Worm (Caenorhabditis elegans) whole organism, mixed stage, embryonic: ENCODE data around the gene egl-27.

Experiments
- M03D4.4 ChIP-seq: sonication (generic microtip); optimal IDR thresholded peaks from 2 replicates; lab custom pipeline; 2017; ENCODE audit warnings: mild to moderate bottlenecking, missing genetic modification characterization, missing compliant biosample characterization
- bed-3 ChIP-seq: fragments of 200-800 bp; sonication (Bioruptor generic); optimal IDR thresholded peaks from 3 replicates; lab custom pipeline; 2018; ENCODE audit warnings: mild to moderate bottlenecking, missing genetic modification characterization, moderate library complexity, missing compliant biosample characterization
- blmp-1 ChIP-seq: fragments of 150-350 bp; optimal IDR thresholded peaks from 2 replicates; lab custom pipeline; 2014; ENCODE audit warnings: missing biosample characterization, missing genetic modification characterization
- ceh-39 ChIP-seq: fragments of 150-350 bp; optimal IDR thresholded peaks from 2 replicates; lab custom pipeline; 2014; ENCODE audit warnings: missing biosample characterization, missing genetic modification characterization
- ceh-43 ChIP-seq: fragments of 200-800 bp; sonication (Bioruptor generic); optimal IDR thresholded peaks from 2 replicates; lab custom pipeline; 2018; ENCODE audit warnings: mild to moderate bottlenecking, missing genetic modification characterization, moderate library complexity, missing compliant biosample characterization
- ceh-83 ChIP-seq: fragments of 200-800 bp; sonication (Bioruptor generic); optimal IDR thresholded peaks from 2 replicates; lab custom pipeline; 2018; ENCODE audit warnings: mild to moderate bottlenecking, missing genetic modification characterization, missing compliant biosample characterization
- ces-1 ChIP-seq: fragments of 150-350 bp; optimal IDR thresholded peaks from 2 replicates; lab custom pipeline; 2014; ENCODE audit warnings: missing biosample characterization, missing genetic modification reagents, missing genetic modification characterization
- cnd-1 ChIP-seq: fragments of 200-800 bp; sonication (Bioruptor generic); optimal IDR thresholded peaks from 2 replicates; lab custom pipeline; 2018; ENCODE audit warnings: mild to moderate bottlenecking, missing genetic modification characterization, missing compliant biosample characterization
- drap-1 ChIP-seq: fragments of 200-800 bp; sonication (Bioruptor generic); optimal IDR thresholded peaks from 3 replicates; lab custom pipeline; 2018; ENCODE audit warnings: mild to moderate bottlenecking, missing genetic modification characterization, missing compliant biosample characterization
- elt-1 ChIP-seq: sonication (generic microtip); optimal IDR thresholded peaks from 2 replicates; lab custom pipeline; 2017; ENCODE audit warnings: missing genetic modification characterization, mild to moderate bottlenecking, missing compliant biosample characterization, antibody characterized with exemption, moderate library complexity, borderline replicate concordance; ENCODE audit not compliant: insufficient read depth
- elt-3 ChIP-seq: fragments of 150-350 bp; optimal IDR thresholded peaks from 2 replicates; lab custom pipeline; 2014; ENCODE audit warnings: missing biosample characterization, missing genetic modification characterization
- flh-1 ChIP-seq: fragments of 200-800 bp; sonication (Bioruptor generic); optimal IDR thresholded peaks from 2 replicates; lab custom pipeline; 2018; ENCODE audit warnings: mild to moderate bottlenecking, missing genetic modification characterization, moderate library complexity, missing compliant biosample characterization
- ham-2 ChIP-seq: fragments of 200-800 bp; sonication (Bioruptor generic); optimal IDR thresholded peaks from 2 replicates; lab custom pipeline; 2018; ENCODE audit warnings: mild to moderate bottlenecking, missing genetic modification characterization, missing compliant biosample characterization
- hlh-1 ChIP-seq: fragments of 150-350 bp; optimal IDR thresholded peaks from 2 replicates; lab custom pipeline; 2014; ENCODE audit warnings: missing biosample characterization, missing genetic modification reagents, missing genetic modification characterization
- lin-13 ChIP-seq: fragments of 150-350 bp; optimal IDR thresholded peaks from 2 replicates; lab custom pipeline; 2014; ENCODE audit warnings: missing biosample characterization, missing genetic modification characterization
- lin-32 ChIP-seq: fragments of 200-800 bp; sonication (Bioruptor generic); optimal IDR thresholded peaks from 2 replicates; lab custom pipeline; 2018; ENCODE audit warnings: mild to moderate bottlenecking, missing genetic modification characterization, missing compliant biosample characterization
- lsy-2 ChIP-seq: fragments of 150-350 bp; optimal IDR thresholded peaks from 2 replicates; lab custom pipeline; 2014; ENCODE audit warnings: missing biosample characterization, missing genetic modification characterization
- mab-5 ChIP-seq: fragments of 150-350 bp; optimal IDR thresholded peaks from 2 replicates; lab custom pipeline; 2014; ENCODE audit warnings: missing biosample characterization, missing genetic modification characterization
- mep-1 ChIP-seq: fragments of 150-350 bp; optimal IDR thresholded peaks from 2 replicates; lab custom pipeline; 2017; ENCODE audit warnings: missing biosample characterization, missing genetic modification reagents, missing genetic modification characterization, inconsistent platforms
- mls-2 ChIP-seq: sonication (generic microtip); optimal IDR thresholded peaks from 2 replicates; lab custom pipeline; 2016; ENCODE audit warnings: mild to moderate bottlenecking, missing genetic modification characterization, moderate library complexity, missing compliant biosample characterization
- nhr-12 ChIP-seq: fragments of 150-350 bp; optimal IDR thresholded peaks from 2 replicates; lab custom pipeline; 2014; ENCODE audit warnings: missing biosample characterization, missing genetic modification characterization
- nhr-2 ChIP-seq: fragments of 150-350 bp; optimal IDR thresholded peaks from 2 replicates; lab custom pipeline; 2014; ENCODE audit warnings: missing biosample characterization, missing genetic modification characterization
- nhr-237 ChIP-seq: fragments of 150-350 bp; optimal IDR thresholded peaks from 2 replicates; lab custom pipeline; 2014; ENCODE audit warnings: missing biosample characterization, missing genetic modification characterization
- nhr-28 ChIP-seq: fragments of 150-350 bp; optimal IDR thresholded peaks from 2 replicates; lab custom pipeline; 2014; ENCODE audit warnings: missing biosample characterization, missing genetic modification characterization
- nhr-76 ChIP-seq: sonication (generic microtip); optimal IDR thresholded peaks from 2 replicates; lab custom pipeline; 2017; ENCODE audit warnings: missing biosample characterization, missing genetic modification characterization
- pha-4 ChIP-seq: fragments of 150-350 bp; optimal IDR thresholded peaks from 2 replicates; lab custom pipeline; 2018; ENCODE audit warnings: missing biosample characterization, missing genetic modification reagents, missing genetic modification characterization
- sem-2 ChIP-seq: fragments of 200-800 bp; sonication (Bioruptor generic); optimal IDR thresholded peaks from 2 replicates; lab custom pipeline; 2018; ENCODE audit warnings: mild to moderate bottlenecking, missing genetic modification characterization, missing compliant biosample characterization
- snpc-4 ChIP-seq: fragments of 150-350 bp; optimal IDR thresholded peaks from 2 replicates; lab custom pipeline; 2014; ENCODE audit warnings: missing biosample characterization, missing genetic modification characterization
- sptf-1 ChIP-seq: sonication (generic microtip); optimal IDR thresholded peaks from 2 replicates; lab custom pipeline; 2017; ENCODE audit warnings: mild to moderate bottlenecking, missing genetic modification characterization, moderate library complexity, missing compliant biosample characterization
- tbx-8 ChIP-seq: fragments of 200-800 bp; sonication (Bioruptor generic); optimal IDR thresholded peaks from 2 replicates; lab custom pipeline; 2018; ENCODE audit warnings: mild to moderate bottlenecking, missing genetic modification characterization, moderate library complexity, missing compliant biosample characterization
- unc-120 ChIP-seq: sonication (generic microtip); optimal IDR thresholded peaks from 2 replicates; lab custom pipeline; 2017; ENCODE audit warnings: missing genetic modification characterization, missing compliant biosample characterization; ENCODE audit not compliant: poor library complexity, severe bottlenecking
- unc-39 ChIP-seq: fragments of 150-350 bp; optimal IDR thresholded peaks from 2 replicates; lab custom pipeline; 2014; ENCODE audit warnings: missing biosample characterization, missing genetic modification characterization
- unc-62 ChIP-seq: fragments of 150-350 bp; optimal IDR thresholded peaks from 2 replicates; lab custom pipeline; 2014; ENCODE audit warnings: missing biosample characterization, missing genetic modification reagents, missing genetic modification characterization
- zip-8 ChIP-seq: fragments of 150-350 bp; optimal IDR thresholded peaks from 2 replicates; lab custom pipeline; 2014; ENCODE audit warnings: missing biosample characterization, missing genetic modification characterization
- ztf-11 ChIP-seq: fragments of 150-350 bp; optimal IDR thresholded peaks from 2 replicates; lab custom pipeline; 2014; ENCODE audit warnings: missing biosample characterization, missing genetic modification characterization

The egl-27 gene

ce11 chrII:6843211-6843610 lies 8.4 kb downstream of the egl-27 start:
- TF ChIP-seq pha-4 (no peak), hlh-1 (tag; lab: Kevin White, UChicago) (peak; percentile 84)

DNA sequence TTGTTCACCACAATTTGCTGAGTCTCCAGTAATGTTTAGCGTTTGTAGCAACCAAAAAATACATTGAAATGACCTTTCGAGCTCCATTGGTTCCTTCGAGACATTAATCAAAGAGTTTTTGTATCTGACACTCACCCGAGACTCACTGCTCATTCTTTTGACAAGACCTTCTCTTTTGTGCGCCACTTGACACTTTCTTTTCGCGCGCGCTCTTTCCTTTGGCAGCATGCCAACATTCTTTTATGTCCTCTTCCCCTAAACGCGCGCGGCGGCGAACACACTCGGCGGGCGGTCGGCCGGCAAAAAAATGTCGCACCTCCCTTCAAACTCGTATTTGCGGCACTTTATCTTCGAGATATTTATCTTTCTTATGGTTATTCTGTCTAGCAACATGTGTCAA lies 8.9 kb downstream of the egl-27 start:
- TF ChIP-seq mab-5 (tag; lab: Kevin White, UChicago) (no peak), drap-1 (peak; percentile 8)

DNA sequence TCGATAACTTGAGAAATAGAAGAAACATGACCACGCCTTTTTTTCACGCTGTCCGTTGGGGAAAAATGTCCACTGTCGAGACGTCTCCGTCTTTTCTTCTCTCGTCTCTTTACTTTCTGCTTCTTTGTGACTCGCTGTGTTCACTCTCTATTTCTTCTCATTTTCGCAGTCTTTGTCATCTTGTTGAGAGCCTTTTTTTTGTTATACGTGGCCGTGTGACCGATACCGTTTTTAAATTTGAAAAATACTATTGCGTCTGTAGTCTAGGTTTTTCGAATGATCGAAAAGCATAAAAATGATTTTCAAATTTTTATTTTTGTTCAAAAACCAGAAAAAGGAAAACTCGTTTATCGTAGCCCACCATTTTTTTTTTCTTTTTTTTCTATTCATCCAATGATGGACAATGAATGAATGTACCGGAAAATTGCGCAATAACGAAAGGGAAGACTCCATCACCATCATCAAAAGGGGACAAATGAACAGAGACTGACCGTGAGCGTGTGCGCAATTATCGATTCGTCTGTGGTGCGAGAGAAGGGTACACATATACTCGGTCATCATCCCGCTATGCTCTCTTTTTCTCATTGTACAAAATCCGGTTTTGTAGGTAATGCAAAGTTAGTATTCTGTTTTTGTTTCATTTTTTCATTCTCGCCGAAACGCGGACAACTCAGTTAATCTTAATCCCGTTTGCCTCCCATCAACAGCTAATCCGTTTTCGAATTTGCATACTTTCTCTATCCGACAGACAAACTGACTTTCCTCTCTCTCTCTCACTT lies 9.6 kb downstream of the egl-27 start:
- TF ChIP-seq ces-1 (GFP tag; lab: Kevin White, UChicago) (peak; percentile 97), flh-1 (GFP tag; lab: Kevin White, UChicago) (no peak), elt-3 (no peak), unc-62 (GFP tag; lab: Kevin White, UChicago) (no peak), unc-39 (tag; lab: Kevin White, UChicago) (no peak), sem-2 (GFP tag; lab: Kevin White, UChicago) (peak; percentile 24), nhr-2 (tag; lab: Kevin White, UChicago) (peak; percentile 34), pha-4 (no peak), drap-1 (no peak), nhr-12 (tag; lab: Kevin White, UChicago) (peak; percentile 2), ceh-39 (tag; lab: Kevin White, UChicago) (peak; percentile 17), nhr-28 (no peak), elt-1 (tag; lab: Kevin White, UChicago) (no peak), ztf-11 (tag; lab: Kevin White, UChicago) (peak; percentile 31), M03D4.4 (no peak), bed-3 (no peak), lin-32 (GFP tag; lab: Kevin White, UChicago) (no peak), unc-120 (tag; lab: Kevin White, UChicago) (no peak), hlh-1 (tag; lab: Kevin White, UChicago) (no peak), blmp-1 (no peak), tbx-8 (GFP tag; lab: Kevin White, UChicago) (no peak), cnd-1 (tag; lab: Kevin White, UChicago) (no peak), mls-2 (tag; lab: Kevin White, UChicago) (no peak), ceh-83 (no peak), ham-2 (GFP tag; lab: Kevin White, UChicago) (no peak), snpc-4 (tag; lab: Kevin White, UChicago) (no peak), lsy-2 (tag; lab: Kevin White, UChicago) (no peak), nhr-237 (tag; lab: Kevin White, UChicago) (peak; percentile 21), ceh-43 (GFP tag; lab: Kevin White, UChicago) (no peak), mab-5 (tag; lab: Kevin White, UChicago) (no peak), mep-1 (tag; lab: Kevin White, UChicago) (no peak), zip-8 (peak; percentile 89), nhr-76 (tag; lab: Kevin White, UChicago) (no peak), sptf-1 (tag; lab: Kevin White, UChicago) (no peak), lin-13 (tag; lab: Kevin White, UChicago) (no peak)

DNA sequence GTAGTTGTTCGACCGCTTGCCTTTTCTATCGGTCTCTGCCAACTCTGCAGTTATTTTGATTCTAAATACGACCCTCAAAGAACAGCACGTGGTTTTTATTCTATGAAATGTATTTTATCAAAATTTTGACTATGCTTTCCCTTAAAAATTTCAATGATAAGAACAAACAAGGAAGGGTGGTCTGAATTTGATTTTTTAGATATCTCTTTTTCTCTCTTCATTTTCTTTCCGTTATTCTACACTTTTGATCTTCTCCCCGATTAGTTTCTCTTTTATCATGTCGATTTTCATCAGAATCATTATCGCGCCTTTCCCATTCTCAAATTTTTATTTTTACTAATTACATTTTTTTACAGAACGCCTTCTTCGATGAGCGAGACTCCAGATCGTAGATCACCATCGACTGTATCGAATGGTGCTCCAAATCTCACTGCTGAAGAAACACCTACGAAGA lies 10.2 kb downstream of the egl-27 start:
- TF ChIP-seq lin-32 (GFP tag; lab: Kevin White, UChicago) (no peak), unc-120 (tag; lab: Kevin White, UChicago) (no peak)
